Fruit fly (Drosophila melanogaster) whole organism, prepupa: Measurements from ENCODE around the gene sphe.

ENCODE experiments used
- Blimp-1 ChIP-seq: fragments of 200-800 bp; sonication (Bioruptor generic); optimal IDR thresholded peaks from 3 replicates; lab custom pipeline; 2017; ENCODE audit warnings: missing biosample characterization, missing genetic modification characterization, mild to moderate bottlenecking, moderate library complexity, missing genetic modification reagents
- CG10631 ChIP-seq: fragments of 200-800 bp; sonication (Bioruptor generic); optimal IDR thresholded peaks from 2 replicates; lab custom pipeline; 2016; ENCODE audit warnings: missing biosample characterization, missing genetic modification characterization
- CG10669 ChIP-seq: fragments of 200-800 bp; sonication (Bioruptor generic); optimal IDR thresholded peaks from 3 replicates; lab custom pipeline; 2018; ENCODE audit warnings: missing biosample characterization, mild to moderate bottlenecking, missing genetic modification characterization, moderate library complexity
- CG11294 ChIP-seq: fragments of 200-800 bp; sonication (Bioruptor generic); IDR thresholded peaks from 2 replicates; pipeline ENCODE4 v1.3.6; 2022; ENCODE audit warnings: missing biosample characterization, missing genetic modification characterization
- CG11762 ChIP-seq: fragments of 200-800 bp; sonication (Bioruptor generic); optimal IDR thresholded peaks from 3 replicates; lab custom pipeline; 2016; ENCODE audit warnings: missing biosample characterization, missing genetic modification characterization; ENCODE audit not compliant: insufficient read depth
- CG11902 ChIP-seq: fragments of 200-800 bp; sonication (Bioruptor generic); optimal IDR thresholded peaks from 3 replicates; lab custom pipeline; 2016; ENCODE audit warnings: missing biosample characterization, missing genetic modification characterization
- CG15336 ChIP-seq: fragments of 200-800 bp; sonication (Bioruptor generic); IDR thresholded peaks from 2 replicates; pipeline ENCODE4 v1.3.6; 2022; ENCODE audit warnings: missing biosample characterization, missing genetic modification characterization
- CG1621 ChIP-seq: fragments of 200-800 bp; sonication (Bioruptor generic); optimal IDR thresholded peaks from 3 replicates; lab custom pipeline; 2018; ENCODE audit warnings: missing biosample characterization, mild to moderate bottlenecking, missing genetic modification characterization
- CG3032 ChIP-seq: fragments of 200-800 bp; optimal IDR thresholded peaks from 2 replicates; lab custom pipeline; 2019; ENCODE audit warnings: missing biosample characterization, mild to moderate bottlenecking, missing genetic modification characterization, moderate library complexity
- CG31627 ChIP-seq: fragments of 200-800 bp; sonication (Bioruptor generic); optimal IDR thresholded peaks from 3 replicates; lab custom pipeline; 2016; ENCODE audit warnings: missing biosample characterization, missing genetic modification characterization
- CG34406 ChIP-seq: fragments of 200-800 bp; sonication (Bioruptor generic); optimal IDR thresholded peaks from 3 replicates; lab custom pipeline; 2016; ENCODE audit warnings: missing biosample characterization, missing genetic modification characterization
- CG3919 ChIP-seq: fragments of 200-800 bp; sonication (Bioruptor generic); optimal IDR thresholded peaks from 3 replicates; lab custom pipeline; 2016; ENCODE audit warnings: missing biosample characterization, missing genetic modification characterization
- CG4318 ChIP-seq: fragments of 200-800 bp; sonication (Bioruptor generic); optimal IDR thresholded peaks from 3 replicates; lab custom pipeline; 2017; ENCODE audit warnings: missing biosample characterization, mild to moderate bottlenecking, missing genetic modification characterization
- CG6808 ChIP-seq: fragments of 200-800 bp; sonication (Bioruptor generic); optimal IDR thresholded peaks from 3 replicates; lab custom pipeline; 2017; ENCODE audit warnings: missing biosample characterization, missing genetic modification characterization, mild to moderate bottlenecking, moderate library complexity, missing genetic modification reagents
- CG6854 ChIP-seq: fragments of 200-800 bp; sonication (Bioruptor generic); optimal IDR thresholded peaks from 2 replicates; lab custom pipeline; 2017; ENCODE audit warnings: missing biosample characterization, mild to moderate bottlenecking, missing genetic modification characterization
- CG8319 ChIP-seq: fragments of 200-800 bp; sonication (Bioruptor generic); optimal IDR thresholded peaks from 3 replicates; lab custom pipeline; 2016; ENCODE audit warnings: missing biosample characterization, missing genetic modification characterization
- CG8632 ChIP-seq: fragments of 200-800 bp; sonication (Bioruptor generic); optimal IDR thresholded peaks from 3 replicates; lab custom pipeline; 2016; ENCODE audit warnings: missing biosample characterization, missing genetic modification characterization
- CG9139 ChIP-seq: fragments of 200-800 bp; sonication (Bioruptor generic); optimal IDR thresholded peaks from 3 replicates; lab custom pipeline; 2017; ENCODE audit warnings: missing biosample characterization, mild to moderate bottlenecking, missing genetic modification characterization
- Eip78C ChIP-seq: fragments of 200-800 bp; sonication (Bioruptor generic); peaks from one replicate; lab custom pipeline; 2016; ENCODE audit warnings: missing biosample characterization, missing genetic modification characterization
- Eip93F ChIP-seq: fragments of 200-800 bp; sonication (Bioruptor generic); optimal IDR thresholded peaks from 2 replicates; lab custom pipeline; 2016; ENCODE audit warnings: missing biosample characterization, mild to moderate bottlenecking, missing genetic modification characterization
- Ets21C ChIP-seq: fragments of 200-800 bp; sonication (Bioruptor generic); optimal IDR thresholded peaks from 3 replicates; lab custom pipeline; 2016; ENCODE audit warnings: missing biosample characterization, missing genetic modification characterization
- Hr38 ChIP-seq: sonication (Bioruptor generic); optimal IDR thresholded peaks from 2 replicates; lab custom pipeline; 2016; ENCODE audit warnings: missing biosample characterization, missing genetic modification characterization
- Hr39 ChIP-seq: fragments of 200-800 bp; sonication (Bioruptor generic); optimal IDR thresholded peaks from 2 replicates; lab custom pipeline; 2016; ENCODE audit warnings: missing biosample characterization, missing genetic modification characterization
- Lpt ChIP-seq: fragments of 200-800 bp; sonication (Bioruptor generic); optimal IDR thresholded peaks from 3 replicates; lab custom pipeline; 2016; ENCODE audit warnings: missing biosample characterization, missing genetic modification characterization
- Met ChIP-seq: fragments of 200-800 bp; sonication (Bioruptor generic); optimal IDR thresholded peaks from 3 replicates; lab custom pipeline; 2016; ENCODE audit warnings: missing biosample characterization, missing genetic modification characterization
- Sox102F ChIP-seq: fragments of 200-800 bp; sonication (Bioruptor generic); optimal IDR thresholded peaks from 2 replicates; lab custom pipeline; 2016; ENCODE audit warnings: missing biosample characterization, mild to moderate bottlenecking, missing genetic modification characterization
- Sox14 ChIP-seq: fragments of 200-800 bp; sonication (Bioruptor generic); optimal IDR thresholded peaks from 3 replicates; lab custom pipeline; 2016; ENCODE audit warnings: missing biosample characterization, missing genetic modification characterization
- Sox15 ChIP-seq: fragments of 200-800 bp; sonication (Bioruptor generic); optimal IDR thresholded peaks from 3 replicates; lab custom pipeline; 2016; ENCODE audit warnings: missing biosample characterization, missing genetic modification characterization
- achi ChIP-seq: fragments of 200-800 bp; sonication (Bioruptor generic); optimal IDR thresholded peaks from 3 replicates; lab custom pipeline; 2016; ENCODE audit warnings: missing biosample characterization, missing genetic modification characterization
- acj6 ChIP-seq: fragments of 200-800 bp; sonication (Bioruptor generic); optimal IDR thresholded peaks from 3 replicates; lab custom pipeline; 2016; ENCODE audit warnings: missing biosample characterization, missing genetic modification characterization
- cyc ChIP-seq: fragments of 200-800 bp; sonication (Bioruptor generic); optimal IDR thresholded peaks from 3 replicates; lab custom pipeline; 2016; ENCODE audit warnings: missing biosample characterization, missing genetic modification characterization
- dac ChIP-seq: fragments of 200-800 bp; sonication (Bioruptor generic); optimal IDR thresholded peaks from 2 replicates; lab custom pipeline; 2017; ENCODE audit warnings: missing biosample characterization, mild to moderate bottlenecking, missing genetic modification characterization
- dsx ChIP-seq: fragments of 200-800 bp; optimal IDR thresholded peaks from 3 replicates; lab custom pipeline; 2019; ENCODE audit warnings: missing biosample characterization, mild to moderate bottlenecking, missing genetic modification characterization, moderate library complexity; ENCODE audit not compliant: poor library complexity, severe bottlenecking
- eg ChIP-seq: fragments of 200-800 bp; sonication (Bioruptor generic); IDR thresholded peaks from 3 replicates; pipeline ENCODE4 v1.3.6; 2022; ENCODE audit warnings: missing biosample characterization, missing genetic modification characterization
- esn ChIP-seq: fragments of 200-800 bp; sonication (Bioruptor generic); optimal IDR thresholded peaks from 2 replicates; lab custom pipeline; 2016; ENCODE audit warnings: missing biosample characterization, mild to moderate bottlenecking, missing genetic modification characterization, moderate library complexity
- fd59A ChIP-seq: fragments of 200-800 bp; sonication (Bioruptor generic); optimal IDR thresholded peaks from 2 replicates; lab custom pipeline; 2017; ENCODE audit warnings: missing biosample characterization, mild to moderate bottlenecking, missing genetic modification characterization, missing genetic modification reagents
- fd85E ChIP-seq: fragments of 200-800 bp; sonication (Bioruptor generic); optimal IDR thresholded peaks from 3 replicates; lab custom pipeline; 2016; ENCODE audit warnings: missing biosample characterization, missing genetic modification characterization
- fkh ChIP-seq: fragments of 200-800 bp; sonication (Bioruptor generic); optimal IDR thresholded peaks from 3 replicates; lab custom pipeline; 2017; ENCODE audit warnings: missing biosample characterization, mild to moderate bottlenecking, missing genetic modification characterization, moderate library complexity
- lz ChIP-seq: fragments of 200-800 bp; sonication (Bioruptor generic); optimal IDR thresholded peaks from 3 replicates; lab custom pipeline; 2016; ENCODE audit warnings: missing biosample characterization, missing genetic modification characterization
- net ChIP-seq: fragments of 200-800 bp; sonication (Bioruptor generic); optimal IDR thresholded peaks from 3 replicates; lab custom pipeline; 2016; ENCODE audit warnings: missing biosample characterization, missing genetic modification characterization
- pdm3 ChIP-seq: fragments of 200-800 bp; sonication (Bioruptor generic); optimal IDR thresholded peaks from 3 replicates; lab custom pipeline; 2016; ENCODE audit warnings: missing biosample characterization, missing genetic modification characterization
- salr ChIP-seq, 2 experiments: fragments of 200-800 bp; sonication (Bioruptor generic); optimal IDR thresholded peaks; 3 replicates each; lab custom pipeline; 2016 to 2018; ENCODE audit warnings: missing biosample characterization in 2 of 2, missing genetic modification characterization in 2 of 2, mild to moderate bottlenecking in 1 of 2
- svp ChIP-seq: fragments of 200-800 bp; sonication (Bioruptor generic); peaks from one replicate; lab custom pipeline; 2016; ENCODE audit warnings: missing biosample characterization, missing genetic modification characterization
- vri ChIP-seq: fragments of 200-800 bp; sonication (Bioruptor generic); optimal IDR thresholded peaks from 3 replicates; lab custom pipeline; 2016; ENCODE audit warnings: missing biosample characterization, mild to moderate bottlenecking, missing genetic modification characterization

Gene sphe

DNA sequence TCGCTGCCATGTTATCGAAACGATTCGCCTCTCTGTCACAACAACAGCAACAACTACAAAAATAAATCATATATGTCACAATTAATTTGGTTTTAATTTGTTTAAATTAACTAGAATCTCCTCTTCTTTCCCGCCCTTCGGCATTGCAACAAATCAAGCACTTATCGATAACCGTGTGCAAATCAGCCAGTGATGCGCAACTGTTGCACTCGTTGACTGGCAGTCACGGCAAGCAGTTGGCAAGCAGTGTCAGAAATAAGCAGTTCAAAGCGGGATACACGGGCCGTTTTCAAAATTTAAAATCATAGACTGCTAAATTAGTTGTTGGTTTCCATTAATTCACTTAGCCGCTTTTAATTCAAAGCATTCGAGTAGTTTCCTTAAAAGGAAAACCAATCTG, 18.0 kb downstream of the sphe start, which contains the start of gene Axs:
Gene Axs, minus strand, starts transcription at position 131 of the 400 bp plus-strand sequence.
- peak; percentile 5 for TF ChIP-seq pdm3 (GFP tag; lab: Kevin White, UChicago)
- TF ChIP-seq CG11762 (GFP tag; lab: Kevin White, UChicago): no peak
- peak; percentile 35 for TF ChIP-seq Sox14 (GFP tag; lab: Kevin White, UChicago)
- TF ChIP-seq achi (GFP tag; lab: Kevin White, UChicago): peak; percentile 29
- TF ChIP-seq svp (GFP tag; lab: Kevin White, UChicago): no peak
- peak; percentile 21 for TF ChIP-seq Eip78C
- peak; percentile 93 for TF ChIP-seq dsx (GFP tag; lab: Kevin White, UChicago)
- TF ChIP-seq acj6 (GFP tag; lab: Kevin White, UChicago): no peak
- TF ChIP-seq, all 60 proteins: peak for 5

dm6 chrX:16678845-16679347, 22.9 kb downstream of the sphe start, which contains the start of the genes CG13010 and sing:
Gene CG13010, minus strand, starts transcription at chrX:16678945.
Gene sing, plus strand, starts transcription at chrX:16679297.
- TF ChIP-seq CG3032 (tag; lab: Kevin White, UChicago) (no peak), Hr39 (no peak), CG4318 (GFP tag; lab: Kevin White, UChicago) (no peak), vri (GFP tag; lab: Kevin White, UChicago) (no peak), esn (no peak), Ets21C (no peak), lz (GFP tag; lab: Kevin White, UChicago) (no peak), CG8319 (GFP tag; lab: Kevin White, UChicago) (no peak)

dm6 chrX:16677163-16677562, 24.6 kb downstream of the sphe start:
- TF ChIP-seq Sox15 (GFP tag; lab: Kevin White, UChicago): no peak
- peak; percentile 17 for TF ChIP-seq CG10631 (GFP tag; lab: Kevin White, UChicago)
- TF ChIP-seq vri (GFP tag; lab: Kevin White, UChicago): no peak
- no peak for TF ChIP-seq CG6808 (GFP tag; lab: Kevin White, UChicago)
- TF ChIP-seq Eip78C: peak; percentile 62
- TF ChIP-seq CG3032 (tag; lab: Kevin White, UChicago): no peak
- peak; percentile 13 for TF ChIP-seq CG3919 (GFP tag; lab: Kevin White, UChicago)
- no peak for TF ChIP-seq CG31627 (GFP tag; lab: Kevin White, UChicago)
- TF ChIP-seq Eip93F (GFP tag; lab: Kevin White, UChicago): no peak
- no peak for TF ChIP-seq fd59A (GFP tag; lab: Kevin White, UChicago)
- no peak for TF ChIP-seq fkh (GFP tag; lab: Kevin White, UChicago)
- TF ChIP-seq lz (GFP tag; lab: Kevin White, UChicago): no peak
- TF ChIP-seq salr (GFP tag; optimal IDR thresholded peaks at IDR 0.05; lab: Kevin White, UChicago): peak in 1 of 2 experiments; percentile 24
- TF ChIP-seq Hr39: no peak
- TF ChIP-seq CG8632: peak; percentile 30
- peak; percentile 49 for TF ChIP-seq CG15336
- no peak for TF ChIP-seq Ets21C
- TF ChIP-seq cyc (GFP tag; lab: Kevin White, UChicago): no peak
- TF ChIP-seq CG34406 (GFP tag; lab: Kevin White, UChicago): peak; percentile 45
- TF ChIP-seq eg (GFP tag; lab: Robert Waterston, UW): peak; percentile 41; the same call in 1 of the 3 replicates
- TF ChIP-seq Hr38: no peak
- TF ChIP-seq CG6854 (GFP tag; lab: Kevin White, UChicago): no peak
- TF ChIP-seq CG11294 (GFP tag; lab: Robert Waterston, UW): no peak
- no peak for TF ChIP-seq CG10669 (GFP tag; lab: Kevin White, UChicago)
- no peak for TF ChIP-seq Sox14 (GFP tag; lab: Kevin White, UChicago)
- peak; percentile 66 for TF ChIP-seq svp (GFP tag; lab: Kevin White, UChicago)
- no peak for TF ChIP-seq Blimp-1
- no peak for TF ChIP-seq CG9139 (GFP tag; lab: Kevin White, UChicago)
- TF ChIP-seq CG11902 (GFP tag; lab: Kevin White, UChicago): no peak
- no peak for TF ChIP-seq CG4318 (GFP tag; lab: Kevin White, UChicago)
- peak; percentile 20 for TF ChIP-seq acj6 (GFP tag; lab: Kevin White, UChicago)
- peak; percentile 37 for TF ChIP-seq esn
- TF ChIP-seq fd85E (GFP tag; lab: Kevin White, UChicago): no peak
- TF ChIP-seq net (GFP tag; lab: Kevin White, UChicago): no peak
- TF ChIP-seq pdm3 (GFP tag; lab: Kevin White, UChicago): no peak
- TF ChIP-seq CG11762 (GFP tag; lab: Kevin White, UChicago): no peak
- TF ChIP-seq Sox102F (GFP tag; lab: Kevin White, UChicago): no peak
- TF ChIP-seq Lpt (GFP tag; lab: Kevin White, UChicago): no peak
- TF ChIP-seq dac: no peak
- TF ChIP-seq CG1621 (tag; lab: Kevin White, UChicago): no peak
- TF ChIP-seq CG8319 (GFP tag; lab: Kevin White, UChicago): no peak
- peak; percentile 13 for TF ChIP-seq Met
- TF ChIP-seq achi (GFP tag; lab: Kevin White, UChicago): peak; percentile 38
